Worm (Caenorhabditis elegans): ENCODE data around the gene pup-2.

Gene pup-2

DNA sequence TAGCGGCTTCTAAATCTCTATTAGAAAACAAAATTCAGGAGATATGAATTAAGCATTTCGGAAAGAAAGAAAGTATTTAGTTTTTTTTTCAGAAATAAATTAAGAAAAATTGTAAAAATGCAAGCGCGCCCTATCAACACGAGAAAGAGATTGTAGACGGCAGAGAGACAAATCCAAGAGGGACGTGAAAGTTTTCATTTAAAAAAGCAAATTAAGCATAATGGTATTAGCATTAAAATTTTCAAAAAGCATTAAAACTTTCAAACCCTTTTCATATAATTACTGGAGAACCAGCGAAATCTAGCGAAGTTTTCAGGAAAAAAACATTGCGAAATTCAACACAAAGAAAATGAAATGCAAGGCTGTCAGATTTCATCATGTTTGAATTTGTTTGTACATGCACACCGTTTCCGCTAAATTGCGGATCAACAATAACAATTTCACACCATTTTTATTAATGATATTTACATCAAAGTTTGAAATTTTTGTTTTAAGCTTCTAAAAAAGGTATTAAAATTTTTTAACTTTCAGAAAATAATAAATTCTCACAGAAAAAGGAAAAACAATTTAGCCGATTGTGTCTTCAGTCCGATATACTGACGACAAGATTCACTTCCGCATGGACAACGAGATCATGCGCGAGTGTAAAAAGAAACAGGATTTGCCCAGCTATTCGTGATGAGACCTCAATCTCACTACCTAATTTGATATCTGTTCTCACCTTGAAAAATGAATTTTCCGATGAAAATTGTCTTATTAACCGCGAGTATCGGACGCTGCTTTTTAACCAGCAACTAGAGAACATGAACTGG lies 22.7 kb upstream of the pup-2 start, which contains the start of gene gars-1:
TSS of gene gars-1 (minus strand) at position 808 of the 812 bp plus-strand sequence.
- TF ChIP-seq lin-26 (GFP tag; IDR thresholded peaks at IDR 0.05) (no peak), ceh-79 (tag; optimal IDR thresholded peaks at IDR 0.05) (no peak), ceh-27 (GFP tag; optimal IDR thresholded peaks at IDR 0.05) (no peak), Y53G8AR.9 (GFP tag; conservative IDR thresholded peaks at IDR 0.05) (0 out of 2 replicates have a peak, but pooled peaks have one; percentile 27), madf-6 (GFP tag; IDR thresholded peaks at IDR 0.05) (peak; percentile 29; the same call in 1 of the 2 replicates), zfh-2 (GFP tag; conservative IDR thresholded peaks at IDR 0.05) (no peak), cebp-1 (GFP tag; IDR thresholded peaks at IDR 0.05) (peak; percentile 91), cebp-1 (tag; optimal IDR thresholded peaks at IDR 0.05) (peak; percentile 98), ztf-28 (GFP tag; IDR thresholded peaks at IDR 0.05) (no peak), attf-6 (GFP tag; IDR thresholded peaks at IDR 0.05) (no peak), C17E4.6 (GFP tag; IDR thresholded peaks at IDR 0.05) (no peak), madf-3 (GFP tag; IDR thresholded peaks at IDR 0.05) (no peak), nhr-179 (tag; optimal IDR thresholded peaks at IDR 0.05) (no peak), akir-1 (GFP tag; optimal IDR thresholded peaks at IDR 0.05) (no peak), tbx-9 (tag; optimal IDR thresholded peaks at IDR 0.05; ENCODE audit: borderline replicate concordance) (no peak), lin-40 (tag; optimal IDR thresholded peaks at IDR 0.05) (no peak), aptf-2 (GFP tag; conservative IDR thresholded peaks at IDR 0.05) (no peak), mel-28 (tag; optimal IDR thresholded peaks at IDR 0.05; ENCODE audit: borderline replicate concordance) (no peak), attf-5 (GFP tag; optimal IDR thresholded peaks at IDR 0.05) (peak; percentile 62), K11D2.4 (GFP tag; IDR thresholded peaks at IDR 0.05) (no peak), Y67H2A.10 (GFP tag; conservative IDR thresholded peaks at IDR 0.05) (no peak), somi-1 (GFP tag; optimal IDR thresholded peaks at IDR 0.05) (no peak), F37B4.10 (GFP tag; IDR thresholded peaks at IDR 0.05) (no peak), xnd-1 (tag; optimal IDR thresholded peaks at IDR 0.05) (no peak), hmg-1.2 (GFP tag; IDR thresholded peaks at IDR 0.05) (peak; percentile 41; the same call in 1 of the 2 replicates)

DNA sequence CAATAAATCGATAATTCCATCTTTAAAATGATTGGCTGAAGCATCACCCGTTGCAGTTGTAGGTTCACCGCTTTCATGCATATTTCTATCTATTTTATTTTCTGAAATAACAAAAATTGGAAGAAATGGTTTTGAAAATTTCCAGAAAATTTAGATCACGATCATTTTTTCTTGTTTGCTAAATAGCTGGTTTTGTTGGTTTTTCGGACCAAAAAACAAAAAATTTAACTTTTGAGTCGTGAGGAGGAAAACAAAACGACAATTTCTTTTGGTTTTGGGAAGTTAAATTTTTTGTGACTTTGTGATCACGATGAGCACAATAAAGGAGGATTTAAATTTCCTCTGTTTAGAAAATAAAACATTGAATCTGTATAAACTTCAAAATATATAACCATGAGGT lies 20.5 kb upstream of the pup-2 start, which contains the start of gene T10F2.2:
TSS of gene T10F2.2 (minus strand) at position 101 of the 400 bp plus-strand sequence.
- no peak for TF ChIP-seq nhr-27 (tag; optimal IDR thresholded peaks at IDR 0.05)
- no peak for TF ChIP-seq pha-4 (tag; optimal IDR thresholded peaks at IDR 0.05)
- no peak for TF ChIP-seq ztf-18 (tag; optimal IDR thresholded peaks at IDR 0.05)
- TF ChIP-seq akir-1 (GFP tag; optimal IDR thresholded peaks at IDR 0.05), result no peak
- no peak for TF ChIP-seq nhr-120 (GFP tag; IDR thresholded peaks at IDR 0.05)
- TF ChIP-seq sdz-38 (tag; optimal IDR thresholded peaks at IDR 0.05), result no peak
- no peak for TF ChIP-seq F10E7.11 (tag; optimal IDR thresholded peaks at IDR 0.05)
- TF ChIP-seq egrh-3 (GFP tag; IDR thresholded peaks at IDR 0.05), result no peak
- no peak for TF ChIP-seq T26A5.8 (tag; optimal IDR thresholded peaks at IDR 0.05)
- no peak for TF ChIP-seq atf-7 (tag; optimal IDR thresholded peaks at IDR 0.05)

DNA sequence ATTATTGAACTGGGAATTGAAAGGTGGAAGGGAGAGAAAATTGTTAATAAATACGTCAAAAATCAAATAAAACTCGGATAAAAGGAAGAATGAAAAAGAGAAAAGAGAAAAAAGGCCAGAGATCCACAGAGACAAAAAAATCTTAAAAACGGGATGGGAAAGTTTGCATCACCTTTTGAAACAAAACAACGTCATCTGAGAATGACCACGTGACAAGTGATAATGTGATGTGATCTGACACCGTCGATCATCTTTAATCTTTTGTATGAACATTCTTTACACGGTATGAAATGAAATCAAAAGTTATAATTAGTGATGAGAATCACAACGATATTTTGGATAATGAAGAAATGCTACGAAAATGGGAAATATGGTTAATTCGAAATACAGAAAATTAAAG lies 20.0 kb upstream of the pup-2 start:
- no peak for TF ChIP-seq cebp-1 (GFP tag; IDR thresholded peaks at IDR 0.05)
- peak; percentile 8 for TF ChIP-seq cebp-1 (tag; optimal IDR thresholded peaks at IDR 0.05)
- no peak for TF ChIP-seq ceh-58 (GFP tag; IDR thresholded peaks at IDR 0.05)

Data from whole organism, young adult.